Worm (Caenorhabditis elegans): Measurements from ENCODE around the gene ZK792.1.

ZK792.1 gene

ce11 chrIV:11646908-11647307 is 12.7 kb upstream of the ZK792.1 start:
- TF ChIP-seq ceh-45 (GFP tag; IDR thresholded peaks at IDR 0.05) (no peak), ceh-2 (tag; optimal IDR thresholded peaks at IDR 0.05) (no peak), C08G9.2 (tag; optimal IDR thresholded peaks at IDR 0.05) (no peak), ceh-24 (tag; optimal IDR thresholded peaks at IDR 0.05) (no peak), sox-2 (GFP tag; IDR thresholded peaks at IDR 0.05) (no peak), pax-1 (tag; optimal IDR thresholded peaks at IDR 0.05) (no peak), pros-1 (tag; optimal IDR thresholded peaks at IDR 0.05) (no peak), ceh-22 (tag; optimal IDR thresholded peaks at IDR 0.05) (no peak), ahr-1 (tag; optimal IDR thresholded peaks at IDR 0.05) (no peak), ceh-14 (tag; optimal IDR thresholded peaks at IDR 0.05) (no peak), unc-55 (GFP tag; optimal IDR thresholded peaks at IDR 0.05) (no peak), dmd-4 (tag; optimal IDR thresholded peaks at IDR 0.05; ENCODE audit: borderline replicate concordance) (no peak), hlh-15 (tag; optimal IDR thresholded peaks at IDR 0.05) (no peak), tbx-7 (tag; optimal IDR thresholded peaks at IDR 0.05) (no peak)

ce11 chrIV:11649031-11649430 is 10.6 kb upstream of the ZK792.1 start, which contains the start of gene ZK809.8:
ZK809.8 (minus strand) TSS chrIV:11649064.
- TF ChIP-seq ceh-18 (tag; optimal IDR thresholded peaks at IDR 0.05) (peak; percentile 51), ceh-6 (GFP tag; optimal IDR thresholded peaks at IDR 0.05) (no peak), F13H6.1 (tag; optimal IDR thresholded peaks at IDR 0.05) (no peak)

- no peak for TF ChIP-seq mec-3 (tag; optimal IDR thresholded peaks at IDR 0.05; ENCODE audit: borderline replicate concordance)
- no peak for TF ChIP-seq npax-4 (tag; optimal IDR thresholded peaks at IDR 0.05)
- no peak for TF ChIP-seq K02D7.2 (tag; optimal IDR thresholded peaks at IDR 0.05)
- TF ChIP-seq ets-4 (tag; optimal IDR thresholded peaks at IDR 0.05): no peak
- no peak for TF ChIP-seq elt-4 (tag; optimal IDR thresholded peaks at IDR 0.05)
- no peak for TF ChIP-seq T23F11.4 (GFP tag; optimal IDR thresholded peaks at IDR 0.05)
- TF ChIP-seq odd-2 (tag; optimal IDR thresholded peaks at IDR 0.05): no peak
- TF ChIP-seq syd-9 (tag; optimal IDR thresholded peaks at IDR 0.05): no peak
- no peak for TF ChIP-seq rnt-1 (tag; optimal IDR thresholded peaks at IDR 0.05)
- no peak for TF ChIP-seq elt-2 (tag; optimal IDR thresholded peaks at IDR 0.05)
- no peak for TF ChIP-seq ttx-3 (tag; optimal IDR thresholded peaks at IDR 0.05)
- no peak for TF ChIP-seq C08G9.2 (tag; optimal IDR thresholded peaks at IDR 0.05)
- no peak for TF ChIP-seq ztf-16 (tag; optimal IDR thresholded peaks at IDR 0.05)
- TF ChIP-seq madf-2 (tag; optimal IDR thresholded peaks at IDR 0.05): no peak
- no peak for TF ChIP-seq ama-1 (optimal IDR thresholded peaks at IDR 0.05)
Observed at ce11 chrIV:11650344-11650743, 9.3 kb upstream of the ZK792.1 start.

ce11 chrIV:11651965-11652453 is 7.6 kb upstream of the ZK792.1 start, which contains the start of the genes acl-3 and ndub-6:
acl-3 (minus strand) TSS chrIV:11652023.
ndub-6 (plus strand) TSS chrIV:11652403.
- TF ChIP-seq unc-55 (GFP tag; optimal IDR thresholded peaks at IDR 0.05) (no peak), sox-4 (tag; optimal IDR thresholded peaks at IDR 0.05) (no peak), odd-2 (tag; optimal IDR thresholded peaks at IDR 0.05) (no peak), pros-1 (tag; optimal IDR thresholded peaks at IDR 0.05) (no peak), pha-4 (tag; optimal IDR thresholded peaks at IDR 0.05) (no peak), ceh-34 (tag; optimal IDR thresholded peaks at IDR 0.05) (no peak), ceh-9 (tag; optimal IDR thresholded peaks at IDR 0.05) (no peak), sdc-2 (tag; optimal IDR thresholded peaks at IDR 0.05) (no peak), zip-5 (tag; optimal IDR thresholded peaks at IDR 0.05) (no peak)

- TF ChIP-seq gmeb-2 (tag; optimal IDR thresholded peaks at IDR 0.05) (no peak), ceh-34 (tag; optimal IDR thresholded peaks at IDR 0.05) (no peak), T23F11.4 (GFP tag; optimal IDR thresholded peaks at IDR 0.05) (no peak), sdc-2 (tag; optimal IDR thresholded peaks at IDR 0.05) (no peak), fkh-6 (tag; optimal IDR thresholded peaks at IDR 0.05) (no peak)
Observed at ce11 chrIV:11655370-11655769, 4.3 kb upstream of the ZK792.1 start, which contains the start of gene ent-1. ent-1 (minus strand) TSS chrIV:11655470.
